Fruit fly (Drosophila melanogaster) whole organism, embryonic: ENCODE results near the gene Kyat.

ENCODE experiments used
- Asciz ChIP-seq: fragments of 200-800 bp; sonication (Bioruptor generic); optimal IDR thresholded peaks from 2 replicates; lab custom pipeline; 2017; ENCODE audit warnings: missing biosample characterization, mild to moderate bottlenecking, missing genetic modification characterization, missing genetic modification reagents
- Awh ChIP-seq: fragments of 200-800 bp; sonication (Bioruptor generic); IDR thresholded peaks from 2 replicates; pipeline ENCODE4, ENCODE4 v1.3.6; 2022; ENCODE audit warnings: missing biosample characterization, missing genetic modification characterization
- B-H2 ChIP-seq: fragments of 200-800 bp; sonication (Bioruptor generic); optimal IDR thresholded peaks from 2 replicates; lab custom pipeline; 2018; ENCODE audit warnings: missing biosample characterization, mild to moderate bottlenecking, missing genetic modification characterization
- CG10147 ChIP-seq: fragments of 200-800 bp; sonication (Bioruptor generic); optimal IDR thresholded peaks from 2 replicates; lab custom pipeline; 2019; ENCODE audit warnings: missing biosample characterization, mild to moderate bottlenecking, missing genetic modification characterization, moderate library complexity
- CG10209 ChIP-seq: fragments of 200-800 bp; sonication (Bioruptor generic); optimal IDR thresholded peaks from 3 replicates; lab custom pipeline; 2017; ENCODE audit warnings: missing biosample characterization, mild to moderate bottlenecking, missing genetic modification characterization, missing genetic modification reagents
- CG10274 ChIP-seq: fragments of 200-800 bp; sonication (Bioruptor generic); optimal IDR thresholded peaks from 3 replicates; lab custom pipeline; 2017; ENCODE audit warnings: missing biosample characterization, mild to moderate bottlenecking, missing genetic modification characterization
- CG11085 ChIP-seq: fragments of 200-800 bp; sonication (Bioruptor generic); IDR thresholded peaks from 2 replicates; pipeline ENCODE4 v1.3.6; 2022; ENCODE audit warnings: missing biosample characterization, missing genetic modification characterization
- CG11247 ChIP-seq: fragments of 200-800 bp; sonication (Bioruptor generic); IDR thresholded peaks from 2 replicates; pipeline ENCODE4 v1.3.6; 2022; ENCODE audit warnings: missing biosample characterization, missing genetic modification characterization
- CG12391 ChIP-seq: fragments of 200-800 bp; sonication (Bioruptor generic); optimal IDR thresholded peaks from 3 replicates; lab custom pipeline; 2018; ENCODE audit warnings: missing biosample characterization, mild to moderate bottlenecking, missing genetic modification characterization, moderate library complexity
- CG14050 ChIP-seq: fragments of 200-800 bp; sonication (Bioruptor generic); IDR thresholded peaks from 3 replicates; pipeline ENCODE4 v1.3.6; 2022; ENCODE audit warnings: missing biosample characterization, missing genetic modification characterization
- CG15073 ChIP-seq: fragments of 200-800 bp; sonication (Bioruptor generic); optimal IDR thresholded peaks from 2 replicates; lab custom pipeline; 2016; ENCODE audit warnings: missing biosample characterization, missing genetic modification characterization
- CG15269 ChIP-seq: fragments of 200-800 bp; sonication (Bioruptor generic); optimal IDR thresholded peaks from 2 replicates; lab custom pipeline; 2018; ENCODE audit warnings: missing biosample characterization, mild to moderate bottlenecking, missing genetic modification characterization, moderate library complexity
- CG17612 ChIP-seq: fragments of 200-800 bp; sonication (Bioruptor generic); IDR thresholded peaks from 2 replicates; pipeline ENCODE4 v1.3.6; 2022; ENCODE audit warnings: missing biosample characterization, missing genetic modification characterization
- CG2712 ChIP-seq: fragments of 200-800 bp; optimal IDR thresholded peaks from 3 replicates; lab custom pipeline; 2019; ENCODE audit warnings: missing biosample characterization, mild to moderate bottlenecking, missing genetic modification characterization, moderate library complexity
- CG3065 ChIP-seq: fragments of 200-800 bp; sonication (Bioruptor generic); optimal IDR thresholded peaks from 2 replicates; lab custom pipeline; 2016; ENCODE audit warnings: missing biosample characterization, missing genetic modification characterization
- CG3281 ChIP-seq: fragments of 200-800 bp; sonication (Bioruptor generic); optimal IDR thresholded peaks from 3 replicates; lab custom pipeline; 2017; ENCODE audit warnings: missing biosample characterization, mild to moderate bottlenecking, missing genetic modification characterization
- CG4707 ChIP-seq: fragments of 200-800 bp; sonication (Bioruptor generic); optimal IDR thresholded peaks from 2 replicates; lab custom pipeline; 2018; ENCODE audit warnings: missing biosample characterization, mild to moderate bottlenecking, missing genetic modification characterization, moderate library complexity
- CG5245 ChIP-seq: fragments of 200-800 bp; sonication (Bioruptor generic); optimal IDR thresholded peaks from 3 replicates; lab custom pipeline; 2016; ENCODE audit warnings: missing biosample characterization, missing genetic modification characterization
- CG6272 ChIP-seq: fragments of 200-800 bp; sonication (Bioruptor generic); IDR thresholded peaks from 2 replicates; pipeline ENCODE4 v1.3.6; 2022; ENCODE audit warnings: missing biosample characterization, missing genetic modification characterization
- CG6689 ChIP-seq: fragments of 200-800 bp; sonication (Bioruptor generic); IDR thresholded peaks from 2 replicates; pipeline ENCODE4 v1.3.6; 2022; ENCODE audit warnings: missing biosample characterization, missing genetic modification characterization
- CG6813 ChIP-seq: fragments of 200-800 bp; sonication (Bioruptor generic); optimal IDR thresholded peaks from 2 replicates; lab custom pipeline; 2017; ENCODE audit warnings: missing biosample characterization, missing genetic modification characterization, mild to moderate bottlenecking, moderate library complexity, missing genetic modification reagents
- CG9609 ChIP-seq: fragments of 200-800 bp; sonication (Bioruptor generic); optimal IDR thresholded peaks from 3 replicates; lab custom pipeline; 2016; ENCODE audit warnings: missing biosample characterization, missing genetic modification characterization
- CG9727 ChIP-seq: fragments of 200-800 bp; sonication (Bioruptor generic); optimal IDR thresholded peaks from 3 replicates; lab custom pipeline; 2017; ENCODE audit warnings: missing biosample characterization, mild to moderate bottlenecking, missing genetic modification characterization
- Dek ChIP-seq: fragments of 200-800 bp; sonication (Bioruptor generic); optimal IDR thresholded peaks from 3 replicates; lab custom pipeline; 2019; ENCODE audit warnings: missing biosample characterization, mild to moderate bottlenecking, missing genetic modification characterization, moderate library complexity
- E2f1 ChIP-seq: fragments of 200-800 bp; sonication (Bioruptor generic); IDR thresholded peaks from 2 replicates; pipeline ENCODE4 v1.3.6; 2022; ENCODE audit warnings: missing biosample characterization, missing genetic modification characterization
- Nf-YA ChIP-seq: fragments of 200-800 bp; sonication (Bioruptor generic); IDR thresholded peaks from 2 replicates; pipeline ENCODE4 v1.3.6; 2022; ENCODE audit warnings: missing biosample characterization, missing genetic modification characterization
- Oli ChIP-seq: fragments of 200-800 bp; sonication (Bioruptor generic); optimal IDR thresholded peaks from 2 replicates; lab custom pipeline; 2018; ENCODE audit warnings: missing biosample characterization, mild to moderate bottlenecking, missing genetic modification characterization, moderate library complexity
- al ChIP-seq: fragments of 200-800 bp; sonication (Bioruptor generic); IDR thresholded peaks from 2 replicates; pipeline ENCODE4 v1.3.6; 2022; ENCODE audit warnings: missing biosample characterization, missing genetic modification characterization
- bsh ChIP-seq, 2 experiments: fragments of 200-800 bp; sonication (Bioruptor generic); optimal IDR thresholded peaks; 2 replicates each; lab custom pipeline; 2017 to 2018; ENCODE audit warnings: mild to moderate bottlenecking in 2 of 2, missing biosample characterization in 2 of 2, missing genetic modification characterization in 2 of 2, moderate library complexity in 1 of 2
- crp ChIP-seq, 2 experiments: fragments of 200-800 bp; sonication (Bioruptor generic); optimal IDR thresholded peaks; 2 replicates in 1 of 2; 3 replicates in 1 of 2; lab custom pipeline; 2017; ENCODE audit warnings: missing biosample characterization in 2 of 2, missing genetic modification characterization in 2 of 2, mild to moderate bottlenecking in 1 of 2, moderate library complexity in 1 of 2
- esg ChIP-seq: fragments of 200-800 bp; sonication (Bioruptor generic); conservative IDR thresholded peaks from 2 replicates; pipeline ENCODE4 v1.3.6; 2022; ENCODE audit warnings: missing biosample characterization, missing genetic modification characterization
- ewg ChIP-seq: fragments of 200-800 bp; sonication (Bioruptor generic); optimal IDR thresholded peaks from 3 replicates; lab custom pipeline; 2017; ENCODE audit warnings: mild to moderate bottlenecking, missing biosample characterization, missing genetic modification reagents, missing genetic modification characterization
- exex ChIP-seq: fragments of 200-800 bp; sonication (Bioruptor generic); optimal IDR thresholded peaks from 4 replicates; lab custom pipeline; 2018; ENCODE audit warnings: missing biosample characterization, mild to moderate bottlenecking, missing genetic modification characterization, moderate library complexity
- eyg ChIP-seq: fragments of 200-800 bp; sonication (Bioruptor generic); optimal IDR thresholded peaks from 3 replicates; lab custom pipeline; 2016; ENCODE audit warnings: missing biosample characterization, missing genetic modification characterization
- fru ChIP-seq: fragments of >200 bp; optimal IDR thresholded peaks from 2 replicates; lab custom pipeline; 2017
- gcm ChIP-seq: fragments of 200-800 bp; sonication (Bioruptor generic); optimal IDR thresholded peaks from 2 replicates; lab custom pipeline; 2019; ENCODE audit warnings: missing biosample characterization, mild to moderate bottlenecking, missing genetic modification characterization, moderate library complexity
- gem ChIP-seq: fragments of 200-800 bp; sonication (Bioruptor generic); optimal IDR thresholded peaks from 2 replicates; lab custom pipeline; 2019; ENCODE audit warnings: missing biosample characterization, mild to moderate bottlenecking, missing genetic modification characterization, moderate library complexity
- grau ChIP-seq: fragments of 200-800 bp; optimal IDR thresholded peaks from 3 replicates; lab custom pipeline; 2019; ENCODE audit warnings: missing biosample characterization, mild to moderate bottlenecking, missing genetic modification characterization, moderate library complexity
- inv ChIP-seq: fragments of 200-800 bp; sonication (Bioruptor generic); IDR thresholded peaks from 2 replicates; pipeline ENCODE4 v1.3.6; 2022; ENCODE audit warnings: missing biosample characterization, missing genetic modification characterization; ENCODE audit not compliant: partially characterized antibody
- jing ChIP-seq: fragments of 200-800 bp; sonication (Bioruptor generic); optimal IDR thresholded peaks from 2 replicates; lab custom pipeline; 2018; ENCODE audit warnings: missing biosample characterization, mild to moderate bottlenecking, missing genetic modification characterization
- lilli ChIP-seq: fragments of 200-800 bp; sonication (Bioruptor generic); optimal IDR thresholded peaks from 3 replicates; lab custom pipeline; 2016; ENCODE audit warnings: missing biosample characterization, missing genetic modification characterization
- lmd ChIP-seq: fragments of 200-800 bp; sonication (Bioruptor generic); IDR thresholded peaks from 2 replicates; pipeline ENCODE4 v1.3.6; 2022; ENCODE audit warnings: missing biosample characterization, missing genetic modification characterization
- lola ChIP-seq, 3 experiments: fragments of >200 bp in 2 of 3; fragments of 200-800 bp in 1 of 3; sonication (Bioruptor generic) in 1 of 3; optimal IDR thresholded peaks; 2 replicates each; lab custom pipeline; 2017 to 2019; ENCODE audit warnings: missing biosample characterization in 3 of 3, missing genetic modification characterization in 3 of 3, mild to moderate bottlenecking in 1 of 3, moderate library complexity in 1 of 3
- nerfin-1 ChIP-seq: fragments of 200-800 bp; sonication (Bioruptor generic); optimal IDR thresholded peaks from 3 replicates; lab custom pipeline; 2019; ENCODE audit warnings: missing biosample characterization, mild to moderate bottlenecking, missing genetic modification characterization, moderate library complexity
- nerfin-2 ChIP-seq: fragments of 200-800 bp; sonication (Bioruptor generic); IDR thresholded peaks from 2 replicates; pipeline ENCODE4 v1.3.6; 2022; ENCODE audit warnings: missing biosample characterization, missing genetic modification characterization; ENCODE audit not compliant: partially characterized antibody
- nmo ChIP-seq: fragments of 200-800 bp; sonication (Bioruptor generic); optimal IDR thresholded peaks from 2 replicates; lab custom pipeline; 2018; ENCODE audit warnings: missing biosample characterization, mild to moderate bottlenecking, missing genetic modification characterization, moderate library complexity
- pzg ChIP-seq: fragments of 200-800 bp; sonication (Bioruptor generic); optimal IDR thresholded peaks from 3 replicates; lab custom pipeline; 2018; ENCODE audit warnings: missing biosample characterization, mild to moderate bottlenecking, missing genetic modification characterization, moderate library complexity
- rib ChIP-seq: fragments of 200-800 bp; sonication (Bioruptor generic); IDR thresholded peaks from 2 replicates; pipeline ENCODE4 v1.3.6; 2022; ENCODE audit warnings: missing biosample characterization, missing genetic modification characterization
- sisA ChIP-seq: fragments of 200-800 bp; sonication (Bioruptor generic); IDR thresholded peaks from 2 replicates; pipeline ENCODE4 v1.3.6; 2022; ENCODE audit warnings: missing biosample characterization, missing genetic modification characterization
- stwl ChIP-seq: fragments of 200-800 bp; sonication (Bioruptor generic); optimal IDR thresholded peaks from 3 replicates; lab custom pipeline; 2018; ENCODE audit warnings: missing biosample characterization, mild to moderate bottlenecking, missing genetic modification characterization, moderate library complexity
- unc-4 ChIP-seq: fragments of 200-800 bp; sonication (Bioruptor generic); IDR thresholded peaks from 2 replicates; pipeline ENCODE4 v1.3.6; 2022; ENCODE audit warnings: missing biosample characterization, missing genetic modification characterization; ENCODE audit not compliant: partially characterized antibody

The Kyat gene

DNA sequence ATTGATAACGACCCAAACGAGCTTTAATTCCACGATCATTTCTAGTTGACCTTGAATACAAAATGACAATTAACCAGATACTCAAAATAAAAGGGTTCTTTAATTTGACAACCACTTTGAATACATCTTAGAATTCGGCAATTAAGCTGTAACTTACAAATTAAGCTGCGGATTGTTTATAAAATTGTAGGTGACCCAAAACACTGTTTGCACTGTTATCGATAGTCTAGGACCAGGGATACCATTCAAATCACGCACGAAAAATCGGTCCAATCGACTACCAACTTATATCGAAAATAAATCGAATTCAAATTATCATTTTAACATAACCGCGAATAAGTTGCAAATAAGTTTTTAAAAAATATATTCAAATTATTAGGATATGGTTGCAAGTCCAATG lies at the start of gene Kyat:
Gene Kyat (minus strand): TSS at position 228 of the 400 bp plus-strand sequence.
- TF ChIP-seq lmd (GFP tag; lab: Robert Waterston, UW) (no peak), eyg (no peak), CG10209 (GFP tag; lab: Kevin White, UChicago) (no peak), CG10147 (no peak), gem (tag; lab: Kevin White, UChicago) (no peak), nerfin-1 (no peak), Asciz (no peak), rib (GFP tag; lab: Robert Waterston, UW) (no peak), CG6272 (GFP tag; lab: Robert Waterston, UW) (no peak), CG17612 (no peak), ewg (GFP tag; lab: Kevin White, UChicago) (no peak), bsh (GFP tag; optimal IDR thresholded peaks at IDR 0.05; lab: Kevin White, UChicago) (no peak), CG9727 (GFP tag; lab: Kevin White, UChicago) (no peak), sisA (GFP tag; lab: Robert Waterston, UW) (no peak), pzg (GFP tag; lab: Kevin White, UChicago) (peak; percentile 90), exex (tag; lab: Kevin White, UChicago) (no peak), CG9609 (GFP tag; lab: Kevin White, UChicago) (no peak), CG15269 (tag; lab: Kevin White, UChicago) (no peak), crp (GFP tag; optimal IDR thresholded peaks at IDR 0.05; lab: Kevin White, UChicago) (peak in 1 of 2 experiments; percentile 55), jing (GFP tag; lab: Kevin White, UChicago) (no peak), E2f1 (GFP tag; lab: Robert Waterston, UW) (no peak), nerfin-2 (peak; percentile 95), lilli (GFP tag; lab: Kevin White, UChicago) (peak; percentile 28), Dek (tag; lab: Kevin White, UChicago) (no peak), CG14050 (GFP tag; lab: Robert Waterston, UW) (no peak), CG5245 (GFP tag; lab: Kevin White, UChicago) (no peak), CG6689 (no peak), CG2712 (tag; lab: Kevin White, UChicago) (peak; percentile 42), fru (lab: Kevin White, UChicago) (no peak), CG10274 (GFP tag; lab: Kevin White, UChicago) (peak; percentile 54), stwl (tag; lab: Kevin White, UChicago) (peak; percentile 81), CG6813 (GFP tag; lab: Kevin White, UChicago) (no peak), esg (GFP tag; lab: Robert Waterston, UW) (no peak), lola (GFP tag; optimal IDR thresholded peaks at IDR 0.05; lab: Kevin White, UChicago) (peak in 1 of 3 experiments; percentile 7), B-H2 (GFP tag; lab: Kevin White, UChicago) (peak; percentile 56), nmo (GFP tag; lab: Kevin White, UChicago) (peak; percentile 33), CG3281 (GFP tag; lab: Kevin White, UChicago) (no peak), CG11085 (GFP tag; lab: Robert Waterston, UW) (no peak), unc-4 (peak; percentile 98), CG4707 (GFP tag; lab: Kevin White, UChicago) (no peak), CG11247 (GFP tag; lab: Robert Waterston, UW) (no peak), CG12391 (tag; lab: Kevin White, UChicago) (peak; percentile 41), CG15073 (no peak), Nf-YA (GFP tag; lab: Robert Waterston, UW) (no peak), gcm (no peak), grau (tag; lab: Kevin White, UChicago) (no peak), Oli (tag; lab: Kevin White, UChicago) (no peak), Awh (GFP tag; lab: Robert Waterston, UW) (no peak), CG3065 (GFP tag; lab: Kevin White, UChicago) (no peak), inv (GFP tag; lab: Robert Waterston, UW) (peak; percentile 96), al (GFP tag; lab: Robert Waterston, UW) (no peak)
